Fruit fly (Drosophila melanogaster): Measurements from ENCODE around the gene spir.

dm6 chr2L:20351723-20352122 lies 40.7 kb downstream of the spir start:
- TF ChIP-seq CG8478 (optimal IDR thresholded peaks at IDR 0.05) (no peak), CTCF (optimal IDR thresholded peaks at IDR 0.05) (no peak)

All from S2 (cell line).